Fruit fly (Drosophila melanogaster) whole organism, embryonic: ENCODE results near the gene mRpL55.
A peak's percentile ranks its signal among the peaks of the same experiment; 100 is the strongest.

Experiments
- Antp ChIP-seq: fragments of 200-800 bp; sonication (Bioruptor generic); optimal IDR thresholded peaks from 3 replicates; lab custom pipeline; 2016; ENCODE audit warnings: missing biosample characterization, missing genetic modification characterization
- Atf6 ChIP-seq: fragments of 200-800 bp; sonication (Bioruptor generic); IDR thresholded peaks from 2 replicates; pipeline ENCODE4 v1.3.6; 2022; ENCODE audit warnings: missing biosample characterization, missing genetic modification characterization
- B-H1 ChIP-seq: fragments of 200-800 bp; sonication (Bioruptor generic); IDR thresholded peaks from 3 replicates; pipeline ENCODE4 v1.3.6; 2022; ENCODE audit warnings: missing biosample characterization, missing genetic modification characterization
- Bdp1 ChIP-seq: fragments of 200-800 bp; sonication (Bioruptor generic); optimal IDR thresholded peaks from 3 replicates; lab custom pipeline; 2016; ENCODE audit warnings: missing biosample characterization, missing genetic modification characterization
- CG10147 ChIP-seq: fragments of 200-800 bp; sonication (Bioruptor generic); optimal IDR thresholded peaks from 2 replicates; lab custom pipeline; 2019; ENCODE audit warnings: missing biosample characterization, mild to moderate bottlenecking, missing genetic modification characterization, moderate library complexity
- CG10321 ChIP-seq: fragments of 200-800 bp; sonication (Bioruptor generic); IDR thresholded peaks from 2 replicates; pipeline ENCODE4 v1.3.6; 2022; ENCODE audit warnings: missing biosample characterization, missing genetic modification characterization
- CG10959 ChIP-seq: fragments of 200-800 bp; sonication (Bioruptor generic); IDR thresholded peaks from 2 replicates; pipeline ENCODE4 v1.3.6; 2022; ENCODE audit warnings: missing biosample characterization, missing genetic modification characterization
- CG12219 ChIP-seq: fragments of 200-800 bp; sonication (Bioruptor generic); optimal IDR thresholded peaks from 3 replicates; lab custom pipeline; 2018; ENCODE audit warnings: missing biosample characterization, mild to moderate bottlenecking, missing genetic modification characterization
- CG15011 ChIP-seq: fragments of 200-800 bp; sonication (Bioruptor generic); optimal IDR thresholded peaks from 3 replicates; lab custom pipeline; 2018; ENCODE audit warnings: missing biosample characterization, mild to moderate bottlenecking, missing genetic modification characterization
- CG1602 ChIP-seq: fragments of 200-800 bp; sonication (Bioruptor generic); optimal IDR thresholded peaks from 3 replicates; lab custom pipeline; 2016; ENCODE audit warnings: missing biosample characterization, missing genetic modification characterization
- CG16779 ChIP-seq: fragments of 200-800 bp; sonication (Bioruptor generic); IDR thresholded peaks from 2 replicates; pipeline ENCODE4 v1.3.6; 2022; ENCODE audit warnings: missing biosample characterization, missing genetic modification characterization
- CG16815 ChIP-seq: fragments of 200-800 bp; sonication (Bioruptor generic); optimal IDR thresholded peaks from 3 replicates; lab custom pipeline; 2017; ENCODE audit warnings: missing biosample characterization, mild to moderate bottlenecking, missing genetic modification characterization
- CG17912 ChIP-seq: fragments of 200-800 bp; sonication (Bioruptor generic); optimal IDR thresholded peaks from 2 replicates; lab custom pipeline; 2018; ENCODE audit warnings: missing biosample characterization, mild to moderate bottlenecking, missing genetic modification characterization
- CG30020 ChIP-seq: fragments of 200-800 bp; optimal IDR thresholded peaks from 2 replicates; lab custom pipeline; 2019; ENCODE audit warnings: missing biosample characterization, mild to moderate bottlenecking, missing genetic modification characterization, moderate library complexity
- CG33557 ChIP-seq: fragments of 200-800 bp; sonication (Bioruptor generic); optimal IDR thresholded peaks from 2 replicates; lab custom pipeline; 2019; ENCODE audit warnings: missing biosample characterization, mild to moderate bottlenecking, missing genetic modification characterization, moderate library complexity
- CG34376 ChIP-seq: fragments of 200-800 bp; sonication (Bioruptor generic); optimal IDR thresholded peaks from 2 replicates; lab custom pipeline; 2018; ENCODE audit warnings: missing biosample characterization, mild to moderate bottlenecking, missing genetic modification characterization
- CG42726 ChIP-seq: fragments of 200-800 bp; sonication (Bioruptor generic); IDR thresholded peaks from 2 replicates; pipeline ENCODE4 v1.3.6; 2022; ENCODE audit warnings: missing biosample characterization, missing genetic modification characterization; ENCODE audit not compliant: partially characterized antibody
- CG8359 ChIP-seq: fragments of 200-800 bp; sonication (Bioruptor generic); optimal IDR thresholded peaks from 2 replicates; lab custom pipeline; 2017; ENCODE audit warnings: missing biosample characterization, mild to moderate bottlenecking, missing genetic modification characterization, borderline replicate concordance
- CG8478 ChIP-seq: fragments of >200 bp; optimal IDR thresholded peaks from 2 replicates; lab custom pipeline; 2018
- CG9817 ChIP-seq: fragments of 200-800 bp; sonication (Bioruptor generic); optimal IDR thresholded peaks from 2 replicates; lab custom pipeline; 2018; ENCODE audit warnings: missing biosample characterization, mild to moderate bottlenecking, missing genetic modification characterization, moderate library complexity
- CG9932 ChIP-seq: fragments of 200-800 bp; sonication (Bioruptor generic); IDR thresholded peaks from 2 replicates; pipeline ENCODE4 v1.3.6; 2022; ENCODE audit warnings: missing biosample characterization, missing genetic modification characterization
- D ChIP-seq, 2 experiments: fragments of 200-800 bp in 1 of 2; fragments of >200 bp in 1 of 2; sonication (Bioruptor generic) in 1 of 2; optimal IDR thresholded peaks; 2 replicates in 1 of 2; 3 replicates in 1 of 2; lab custom pipeline; 2017; ENCODE audit warnings: mild to moderate bottlenecking in 1 of 2, missing biosample characterization in 1 of 2, missing genetic modification characterization in 1 of 2, missing genetic modification reagents in 1 of 2
- Doc2 ChIP-seq: fragments of 200-800 bp; sonication (Bioruptor generic); IDR thresholded peaks from 2 replicates; pipeline ENCODE4 v1.3.6; 2022; ENCODE audit warnings: missing biosample characterization, missing genetic modification characterization
- HLH54F ChIP-seq: fragments of 200-800 bp; sonication (Bioruptor generic); optimal IDR thresholded peaks from 3 replicates; lab custom pipeline; 2016; ENCODE audit warnings: missing biosample characterization, missing genetic modification characterization
- Neu2 ChIP-seq: fragments of 200-800 bp; sonication (Bioruptor generic); optimal IDR thresholded peaks from 3 replicates; lab custom pipeline; 2016; ENCODE audit warnings: missing biosample characterization, missing genetic modification characterization, borderline replicate concordance
- Side ChIP-seq: fragments of 200-800 bp; sonication (Bioruptor generic); optimal IDR thresholded peaks from 2 replicates; lab custom pipeline; 2016; ENCODE audit warnings: missing biosample characterization, missing genetic modification characterization
- TFAM ChIP-seq: fragments of 200-800 bp; sonication (Bioruptor generic); optimal IDR thresholded peaks from 2 replicates; lab custom pipeline; 2017; ENCODE audit warnings: missing biosample characterization, missing genetic modification characterization, inconsistent platforms
- Usf ChIP-seq: fragments of 200-800 bp; sonication (Bioruptor generic); optimal IDR thresholded peaks from 2 replicates; lab custom pipeline; 2017; ENCODE audit warnings: missing genotype, missing biosample characterization, missing genetic modification characterization
- ap ChIP-seq: fragments of 200-800 bp; sonication (Bioruptor generic); IDR thresholded peaks from 2 replicates; pipeline ENCODE4 v1.3.6; 2022; ENCODE audit warnings: missing biosample characterization, missing genetic modification characterization
- bowl ChIP-seq: fragments of 200-800 bp; sonication (Bioruptor generic); IDR thresholded peaks from 2 replicates; pipeline ENCODE4 v1.3.6; 2022; ENCODE audit warnings: missing biosample characterization, missing genetic modification characterization
- ci ChIP-seq: fragments of 200-800 bp; sonication (Bioruptor generic); IDR thresholded peaks from 3 replicates; pipeline ENCODE4 v1.3.6; 2022; ENCODE audit warnings: missing biosample characterization, missing genetic modification characterization
- crc ChIP-seq: fragments of 200-800 bp; sonication (Bioruptor generic); optimal IDR thresholded peaks from 2 replicates; lab custom pipeline; 2016; ENCODE audit warnings: missing biosample characterization, missing genetic modification characterization
- crp ChIP-seq, 2 experiments: fragments of 200-800 bp; sonication (Bioruptor generic); optimal IDR thresholded peaks; 2 replicates in 1 of 2; 3 replicates in 1 of 2; lab custom pipeline; 2017; ENCODE audit warnings: missing biosample characterization in 2 of 2, missing genetic modification characterization in 2 of 2, mild to moderate bottlenecking in 1 of 2, moderate library complexity in 1 of 2
- dan ChIP-seq: fragments of 200-800 bp; sonication (Bioruptor generic); IDR thresholded peaks from 2 replicates; pipeline ENCODE4 v1.3.6; 2022; ENCODE audit warnings: missing biosample characterization, missing genetic modification characterization
- grn ChIP-seq: fragments of 200-800 bp; sonication (Bioruptor generic); optimal IDR thresholded peaks from 3 replicates; lab custom pipeline; 2017; ENCODE audit warnings: missing biosample characterization, missing genetic modification characterization
- lola ChIP-seq, 3 experiments: fragments of >200 bp in 2 of 3; fragments of 200-800 bp in 1 of 3; sonication (Bioruptor generic) in 1 of 3; optimal IDR thresholded peaks; 2 replicates each; lab custom pipeline; 2017 to 2019; ENCODE audit warnings: missing biosample characterization in 3 of 3, missing genetic modification characterization in 3 of 3, mild to moderate bottlenecking in 1 of 3, moderate library complexity in 1 of 3
- maf-S ChIP-seq: fragments of 200-800 bp; sonication (Bioruptor generic); optimal IDR thresholded peaks from 2 replicates; lab custom pipeline; 2016; ENCODE audit warnings: missing biosample characterization, missing genetic modification characterization
- mam ChIP-seq: fragments of 200-800 bp; sonication (Bioruptor generic); optimal IDR thresholded peaks from 3 replicates; lab custom pipeline; 2016; ENCODE audit warnings: missing biosample characterization, missing genetic modification characterization
- rib ChIP-seq: fragments of 200-800 bp; sonication (Bioruptor generic); IDR thresholded peaks from 2 replicates; pipeline ENCODE4 v1.3.6; 2022; ENCODE audit warnings: missing biosample characterization, missing genetic modification characterization
- sc ChIP-seq, 3 experiments: fragments of >200 bp in 2 of 3; fragments of 200-800 bp in 1 of 3; sonication (Bioruptor generic) in 1 of 3; optimal IDR thresholded peaks; 2 replicates in 2 of 3; 3 replicates in 1 of 3; lab custom pipeline; 2017; ENCODE audit warnings: mild to moderate bottlenecking in 1 of 3, missing biosample characterization in 1 of 3, missing genetic modification characterization in 1 of 3, missing genetic modification reagents in 1 of 3
- sens ChIP-seq: fragments of 200-800 bp; sonication (Bioruptor generic); peaks from one replicate; lab custom pipeline; 2016; ENCODE audit warnings: missing biosample characterization, missing genetic modification characterization
- sim ChIP-seq: fragments of 200-800 bp; sonication (Bioruptor generic); IDR thresholded peaks from 2 replicates; pipeline ENCODE4 v1.3.6; 2022; ENCODE audit warnings: missing biosample characterization, missing genetic modification characterization
- sima ChIP-seq: fragments of 200-800 bp; sonication (Bioruptor generic); optimal IDR thresholded peaks from 2 replicates; lab custom pipeline; 2016; ENCODE audit warnings: missing biosample characterization, missing genetic modification characterization
- sug ChIP-seq: fragments of 200-800 bp; optimal IDR thresholded peaks from 2 replicates; lab custom pipeline; 2019; ENCODE audit warnings: missing biosample characterization, mild to moderate bottlenecking, missing genetic modification characterization, moderate library complexity
- tin ChIP-seq: fragments of 200-800 bp; sonication (Bioruptor generic); optimal IDR thresholded peaks from 3 replicates; lab custom pipeline; 2016; ENCODE audit warnings: missing biosample characterization, missing genetic modification characterization
- tll ChIP-seq, 2 experiments: fragments of 200-800 bp in 1 of 2; fragments of >200 bp in 1 of 2; sonication (Bioruptor generic) in 1 of 2; optimal IDR thresholded peaks; 2 replicates each; lab custom pipeline; 2017 to 2019; ENCODE audit warnings: missing biosample characterization in 2 of 2, missing genetic modification characterization in 2 of 2, mild to moderate bottlenecking in 1 of 2, moderate library complexity in 1 of 2

The mRpL55 gene

DNA sequence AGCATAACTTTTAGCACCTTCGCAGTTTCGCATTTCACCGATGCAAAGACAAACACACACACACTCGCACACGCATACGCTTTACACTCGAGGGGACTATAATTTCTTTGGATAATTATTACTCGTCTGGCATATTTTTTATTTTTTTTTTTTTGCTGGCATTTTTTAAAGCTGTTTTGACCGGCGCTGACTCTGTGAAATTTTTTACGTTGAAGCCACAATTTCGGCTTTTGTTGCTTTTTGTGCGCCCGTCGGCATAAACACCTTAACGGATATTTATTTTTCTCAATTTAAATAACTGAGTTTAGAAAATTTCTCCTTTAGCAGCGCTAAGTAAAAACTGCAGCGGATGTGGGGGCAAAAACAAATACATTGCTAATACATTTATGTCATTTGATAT lies 3.6 kb upstream of the mRpL55 start:
- TF ChIP-seq CG8359 (GFP tag; lab: Kevin White, UChicago), result no peak
- TF ChIP-seq CG30020 (tag; lab: Kevin White, UChicago), result no peak
- TF ChIP-seq mam (GFP tag; lab: Kevin White, UChicago), result no peak
- no peak for TF ChIP-seq CG10147 (GFP tag; lab: Kevin White, UChicago)
- TF ChIP-seq Bdp1, result no peak
- TF ChIP-seq sens, result peak; percentile 17

DNA sequence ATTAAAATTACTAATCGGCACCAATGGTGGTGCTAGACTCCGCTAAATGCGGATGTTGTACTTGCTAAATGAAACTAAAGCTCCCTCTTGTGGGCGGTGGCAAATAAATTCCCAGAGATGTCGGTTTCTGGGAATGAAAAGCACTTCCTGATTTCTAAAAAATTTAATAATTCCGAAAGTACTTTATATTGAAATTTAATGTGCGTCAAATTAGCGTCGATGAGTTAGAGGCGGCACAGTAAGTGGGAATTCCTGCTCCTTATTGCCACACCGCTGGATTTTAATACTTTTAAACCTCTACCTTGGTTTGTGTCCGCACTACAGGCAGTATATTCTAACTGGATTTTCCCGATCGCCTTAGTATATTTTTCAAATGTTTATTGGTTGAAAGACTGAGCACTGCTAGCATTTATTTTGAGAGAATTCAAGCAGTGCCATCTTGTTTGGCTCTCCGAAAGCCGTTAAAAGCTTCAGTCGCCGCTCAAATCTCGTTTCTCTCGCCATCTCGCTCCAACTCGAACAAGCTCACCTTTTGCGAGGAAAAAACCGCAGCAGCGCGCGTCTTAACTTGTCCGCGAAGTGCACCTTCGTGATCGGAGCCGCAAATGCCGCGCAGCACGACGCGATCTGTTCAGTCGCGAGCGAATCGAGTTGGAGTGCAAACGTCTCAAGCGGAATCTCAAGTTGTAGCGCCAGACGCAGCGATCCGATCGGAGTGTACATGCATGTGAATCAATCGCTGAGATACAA lies 1.8 kb upstream of the mRpL55 start, which contains the start of gene CG6040:
Gene CG6040 (plus strand): TSS at position 663 of the 750 bp plus-strand sequence.
- TF ChIP-seq rib (GFP tag; lab: Robert Waterston, UW) (no peak), CG16815 (peak; percentile 1), ci (GFP tag; lab: Robert Waterston, UW) (peak; percentile 55), CG33557 (GFP tag; lab: Kevin White, UChicago) (peak; percentile 6), Antp (peak; percentile 52), sc (optimal IDR thresholded peaks at IDR 0.05; lab: Kevin White, UChicago) (no peak), sc (GFP tag; optimal IDR thresholded peaks at IDR 0.05; lab: Kevin White, UChicago) (peak; percentile 37), CG34376 (no peak), Neu2 (GFP tag; lab: Kevin White, UChicago) (peak; percentile 91), CG1602 (GFP tag; lab: Kevin White, UChicago) (peak; percentile 42), ap (GFP tag; lab: Robert Waterston, UW) (no peak), CG17912 (no peak), CG8359 (GFP tag; lab: Kevin White, UChicago) (peak; percentile 56), sug (tag; lab: Kevin White, UChicago) (peak; percentile 62), D (optimal IDR thresholded peaks at IDR 0.05; lab: Kevin White, UChicago) (no peak), D (GFP tag; optimal IDR thresholded peaks at IDR 0.05; lab: Kevin White, UChicago) (peak; percentile 14), CG8478 (lab: Kevin White, UChicago) (peak; percentile 86), CG42726 (GFP tag; lab: Robert Waterston, UW) (no peak), sima (GFP tag; lab: Kevin White, UChicago) (no peak), Usf (GFP tag; lab: Kevin White, UChicago) (no peak), CG12219 (GFP tag; lab: Kevin White, UChicago) (no peak), Doc2 (GFP tag; lab: Robert Waterston, UW) (no peak), tll (GFP tag; optimal IDR thresholded peaks at IDR 0.05; lab: Kevin White, UChicago) (no peak), CG10321 (GFP tag; lab: Robert Waterston, UW) (peak; percentile 52; the same call in 1 of the 2 replicates), HLH54F (GFP tag; lab: Kevin White, UChicago) (peak; percentile 70), sim (GFP tag; lab: Robert Waterston, UW) (no peak), CG9817 (tag; lab: Kevin White, UChicago) (peak; percentile 22), bowl (GFP tag; lab: Robert Waterston, UW) (peak; percentile 25; the same call in 1 of the 2 replicates), maf-S (peak; percentile 39), dan (GFP tag; lab: Robert Waterston, UW) (no peak), lola (GFP tag; optimal IDR thresholded peaks at IDR 0.05; lab: Kevin White, UChicago) (peak in 1 of 3 experiments; percentile 34), B-H1 (no peak), crc (GFP tag; lab: Kevin White, UChicago) (peak; percentile 21), Bdp1 (peak; percentile 64), CG15011 (GFP tag; lab: Kevin White, UChicago) (no peak), CG16779 (GFP tag; lab: Robert Waterston, UW) (0 out of 2 replicates have a peak, but pooled peaks have one; percentile 34), crp (GFP tag; optimal IDR thresholded peaks at IDR 0.05; lab: Kevin White, UChicago) (peak in 1 of 2 experiments; percentile 12), Atf6 (peak; percentile 19; the same call in 1 of the 2 replicates), grn (no peak), TFAM (no peak), Side (peak; percentile 47), CG10959 (GFP tag; lab: Robert Waterston, UW) (no peak), tin (GFP tag; lab: Kevin White, UChicago) (peak; percentile 40), CG9932 (GFP tag; lab: Robert Waterston, UW) (peak; percentile 60)
